Worm (Caenorhabditis elegans): Measurements from ENCODE around the gene appg-2.

DNA sequence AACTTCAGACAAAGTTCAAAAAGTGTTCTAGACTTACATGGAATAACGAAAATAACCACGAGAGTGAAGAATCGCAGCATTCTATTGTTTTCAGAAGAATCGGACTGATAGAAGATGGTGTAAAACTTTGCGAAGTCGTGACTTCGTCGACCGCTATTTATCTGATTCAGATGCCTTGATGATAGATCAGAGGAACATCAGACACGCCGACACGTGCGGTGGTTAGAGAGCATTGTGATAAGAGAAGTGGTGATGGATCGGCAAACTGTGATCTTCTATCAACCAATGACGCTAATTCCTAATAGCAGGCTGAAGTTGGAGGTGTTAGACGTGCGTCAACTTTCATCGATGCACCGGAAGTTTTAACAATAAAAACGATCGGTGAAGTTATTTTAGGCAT is 17.3 kb downstream of the appg-2 start:
- TF ChIP-seq him-1 (tag; optimal IDR thresholded peaks at IDR 0.05) = no peak
- no peak for TF ChIP-seq W03F9.2 (tag; optimal IDR thresholded peaks at IDR 0.05)
